Worm (Caenorhabditis elegans) whole organism, young adult: ENCODE measurements around the gene ttr-27.
A peak's percentile ranks its signal among the peaks of the same experiment; 100 is the strongest.

Experiments
- B0019.2 ChIP-seq: fragments of 200-800 bp; sonication (Bioruptor generic); conservative IDR thresholded peaks from 2 replicates; pipeline ENCODE4 v1.3.6; 2022; ENCODE audit warnings: missing genetic modification reagents, missing genetic modification characterization, missing compliant biosample characterization
- B0336.3 ChIP-seq: fragments of 200-800 bp; sonication (Bioruptor generic); IDR thresholded peaks from 2 replicates; pipeline ENCODE4 v1.3.6; 2022; ENCODE audit warnings: missing genetic modification characterization, missing compliant biosample characterization
- F22D6.2 ChIP-seq: sonication (generic microtip); optimal IDR thresholded peaks from 2 replicates; lab custom pipeline; 2016; ENCODE audit warnings: mild to moderate bottlenecking, missing genetic modification characterization, missing compliant biosample characterization
- F23B12.7 ChIP-seq: sonication (generic microtip); optimal IDR thresholded peaks from 2 replicates; lab custom pipeline; 2017; ENCODE audit warnings: missing genetic modification characterization, mild to moderate bottlenecking, missing compliant biosample characterization, antibody characterized with exemption, moderate library complexity; ENCODE audit not compliant: insufficient read depth
- F57A8.1 ChIP-seq: fragments of 200-800 bp; sonication (Bioruptor generic); optimal IDR thresholded peaks from 2 replicates; lab custom pipeline; 2018; ENCODE audit warnings: mild to moderate bottlenecking, missing genetic modification characterization, moderate library complexity, missing compliant biosample characterization
- K12H6.12 ChIP-seq: fragments of 200-800 bp; sonication (Bioruptor generic); optimal IDR thresholded peaks from 2 replicates; lab custom pipeline; 2018; ENCODE audit warnings: mild to moderate bottlenecking, missing genetic modification characterization, missing compliant biosample characterization
- T26A5.8 ChIP-seq: sonication (generic microtip); optimal IDR thresholded peaks from 2 replicates; lab custom pipeline; 2016; ENCODE audit warnings: missing genetic modification characterization, missing compliant biosample characterization
- Y53F4B.3 ChIP-seq: fragments of 200-800 bp; sonication (Bioruptor generic); IDR thresholded peaks from 2 replicates; pipeline ENCODE4 v1.3.6; 2022; ENCODE audit warnings: missing genetic modification reagents, missing genetic modification characterization, missing compliant biosample characterization
- Y53G8AR.9 ChIP-seq: fragments of 200-800 bp; sonication (Bioruptor generic); conservative IDR thresholded peaks from 2 replicates; pipeline ENCODE4 v1.3.6; 2022; ENCODE audit warnings: missing genetic modification reagents, missing genetic modification characterization, missing compliant biosample characterization
- Y67H2A.10 ChIP-seq: fragments of 200-800 bp; sonication (Bioruptor generic); conservative IDR thresholded peaks from 2 replicates; pipeline ENCODE4 v1.3.6; 2022; ENCODE audit warnings: missing genetic modification reagents, missing genetic modification characterization, missing compliant biosample characterization
- Y79H2A.3 ChIP-seq: fragments of 200-800 bp; sonication (Bioruptor generic); conservative IDR thresholded peaks from 2 replicates; pipeline ENCODE4 v1.3.6; 2022; ENCODE audit warnings: missing genetic modification reagents, missing genetic modification characterization, missing compliant biosample characterization
- athp-1 ChIP-seq: sonication (generic microtip); optimal IDR thresholded peaks from 2 replicates; lab custom pipeline; 2017; ENCODE audit warnings: mild to moderate bottlenecking, missing genetic modification characterization, missing compliant biosample characterization
- attf-3 ChIP-seq: fragments of 200-800 bp; sonication (Bioruptor generic); conservative IDR thresholded peaks from 2 replicates; pipeline ENCODE4 v1.3.6; 2022; ENCODE audit warnings: missing genetic modification reagents, missing genetic modification characterization, missing compliant biosample characterization
- attf-5 ChIP-seq: fragments of 200-800 bp; sonication (Bioruptor generic); optimal IDR thresholded peaks from 2 replicates; lab custom pipeline; 2018; ENCODE audit warnings: mild to moderate bottlenecking, missing genetic modification characterization, missing compliant biosample characterization
- attf-6 ChIP-seq: fragments of 200-800 bp; sonication (Bioruptor generic); IDR thresholded peaks from 2 replicates; pipeline ENCODE4 v1.3.6; 2022; ENCODE audit warnings: missing genetic modification reagents, missing genetic modification characterization, missing compliant biosample characterization
- cebp-1 ChIP-seq, 2 experiments: fragments of 200-800 bp in 1 of 2; sonication (Bioruptor generic) in 1 of 2; sonication (generic microtip) in 1 of 2; IDR thresholded peaks in 1 of 2; optimal IDR thresholded peaks in 1 of 2; 2 replicates each; pipeline versions ENCODE4 v1.3.6 to Lab custom; 2017 to 2022; ENCODE audit warnings: missing compliant biosample characterization in 2 of 2, missing genetic modification characterization in 2 of 2, mild to moderate bottlenecking in 1 of 2, missing genetic modification reagents in 1 of 2, moderate library complexity in 1 of 2
- ceh-58 ChIP-seq: fragments of 200-800 bp; sonication (Bioruptor generic); IDR thresholded peaks from 2 replicates; pipeline ENCODE4 v1.3.6; 2022; ENCODE audit warnings: missing genetic modification characterization, missing compliant biosample characterization
- dox-1 ChIP-seq: fragments of 200-800 bp; sonication (Bioruptor generic); IDR thresholded peaks from 2 replicates; pipeline ENCODE4 v1.3.6; 2022; ENCODE audit warnings: missing genetic modification reagents, missing genetic modification characterization, missing compliant biosample characterization
- dpff-1 ChIP-seq: sonication (generic microtip); optimal IDR thresholded peaks from 2 replicates; lab custom pipeline; 2017; ENCODE audit warnings: mild to moderate bottlenecking, missing genetic modification characterization, missing compliant biosample characterization
- dpl-1 ChIP-seq: fragments of 150-350 bp; optimal IDR thresholded peaks from 2 replicates; lab custom pipeline; 2014; ENCODE audit warnings: missing biosample characterization, missing genetic modification reagents, missing genetic modification characterization
- efl-1 ChIP-seq: fragments of 150-350 bp; optimal IDR thresholded peaks from 2 replicates; lab custom pipeline; 2014; ENCODE audit warnings: missing biosample characterization, missing genetic modification reagents, missing genetic modification characterization
- hmg-1.2 ChIP-seq: fragments of 200-800 bp; sonication (Bioruptor generic); IDR thresholded peaks from 2 replicates; pipeline ENCODE4 v1.3.6; 2022; ENCODE audit warnings: missing genetic modification reagents, missing genetic modification characterization, missing compliant biosample characterization
- hrde-1 ChIP-seq: sonication (generic microtip); optimal IDR thresholded peaks from 2 replicates; lab custom pipeline; 2016; ENCODE audit warnings: missing genetic modification characterization, mild to moderate bottlenecking, missing compliant biosample characterization, moderate library complexity, missing genotype, missing genetic modification reagents, borderline replicate concordance
- hsf-1 ChIP-seq: fragments of 200-800 bp; sonication (Bioruptor generic); IDR thresholded peaks from 2 replicates; pipeline ENCODE4 v1.3.6; 2022; ENCODE audit warnings: missing genetic modification reagents, missing genetic modification characterization, missing compliant biosample characterization
- let-526 ChIP-seq: fragments of 200-800 bp; sonication (Bioruptor generic); IDR thresholded peaks from 2 replicates; pipeline ENCODE4 v1.3.6; 2022; ENCODE audit warnings: missing genetic modification reagents, missing genetic modification characterization, missing compliant biosample characterization
- let-607 ChIP-seq, 2 experiments: fragments of 200-800 bp in 1 of 2; sonication (Bioruptor generic) in 1 of 2; sonication (generic microtip) in 1 of 2; optimal IDR thresholded peaks; 2 replicates each; lab custom pipeline; 2016 to 2018; ENCODE audit warnings: mild to moderate bottlenecking in 2 of 2, missing compliant biosample characterization in 2 of 2, missing genetic modification characterization in 2 of 2, moderate library complexity in 2 of 2, missing genotype in 1 of 2
- lin-26 ChIP-seq: fragments of 200-800 bp; sonication (Bioruptor generic); IDR thresholded peaks from 2 replicates; pipeline ENCODE4 v1.3.6; 2022; ENCODE audit warnings: missing genetic modification reagents, missing genetic modification characterization, missing compliant biosample characterization
- mcd-1 ChIP-seq: fragments of 200-800 bp; sonication (Bioruptor generic); IDR thresholded peaks from 2 replicates; pipeline ENCODE4 v1.3.6; 2022; ENCODE audit warnings: missing genetic modification reagents, missing genetic modification characterization, missing compliant biosample characterization
- nfya-2 ChIP-seq: fragments of 200-800 bp; sonication (Bioruptor generic); IDR thresholded peaks from 2 replicates; pipeline ENCODE4 v1.3.6; 2022; ENCODE audit warnings: missing genetic modification reagents, missing genetic modification characterization, missing compliant biosample characterization
- nfyb-1 ChIP-seq: fragments of 200-800 bp; sonication (Bioruptor generic); IDR thresholded peaks from 2 replicates; pipeline ENCODE4 v1.3.6; 2022; ENCODE audit warnings: missing genetic modification reagents, missing genetic modification characterization, missing compliant biosample characterization
- nhr-120 ChIP-seq: fragments of 200-800 bp; sonication (Bioruptor generic); IDR thresholded peaks from 2 replicates; pipeline ENCODE4 v1.3.6; 2022; ENCODE audit warnings: missing genetic modification characterization, missing compliant biosample characterization
- nhr-179 ChIP-seq: sonication (generic microtip); optimal IDR thresholded peaks from 2 replicates; lab custom pipeline; 2016; ENCODE audit warnings: mild to moderate bottlenecking, missing genetic modification characterization, missing compliant biosample characterization
- nhr-27 ChIP-seq: fragments of 200-800 bp; sonication (Bioruptor generic); optimal IDR thresholded peaks from 2 replicates; lab custom pipeline; 2018; ENCODE audit warnings: mild to moderate bottlenecking, missing genetic modification characterization, moderate library complexity, missing compliant biosample characterization
- pha-4 ChIP-seq: fragments of 150-350 bp; sonication (generic microtip); optimal IDR thresholded peaks from 2 replicates; lab custom pipeline; 2014; ENCODE audit warnings: missing biosample characterization, missing genetic modification reagents, missing genetic modification characterization
- rec-8 ChIP-seq, 2 experiments: sonication (generic microtip); optimal IDR thresholded peaks; 2 replicates each; lab custom pipeline; 2016; ENCODE audit warnings: mild to moderate bottlenecking in 2 of 2, missing genetic modification characterization in 2 of 2, missing genetic modification reagents in 2 of 2, missing genotype in 2 of 2, missing biosample characterization in 1 of 2, missing compliant biosample characterization in 1 of 2, moderate library complexity in 1 of 2
- snpc-1.3 ChIP-seq: sonication (generic microtip); optimal IDR thresholded peaks from 2 replicates; lab custom pipeline; 2017; ENCODE audit warnings: missing genetic modification characterization, mild to moderate bottlenecking, missing compliant biosample characterization, antibody characterized with exemption, moderate library complexity, missing genotype, missing genetic modification reagents; ENCODE audit not compliant: insufficient read depth
- snpc-4 ChIP-seq, 5 experiments: fragments of 150-350 bp in 1 of 5; sonication (generic microtip) in 4 of 5; optimal IDR thresholded peaks; 2 replicates each; lab custom pipeline; 2014 to 2018; ENCODE audit warnings: missing genetic modification characterization in 5 of 5, missing biosample characterization in 3 of 5, antibody characterized with exemption in 2 of 5, mild to moderate bottlenecking in 2 of 5, missing compliant biosample characterization in 2 of 5, missing genotype in 2 of 5, moderate library complexity in 2 of 5, missing genetic modification reagents in 1 of 5
- tbp1 ChIP-seq: fragments of 200-800 bp; sonication (Bioruptor generic); optimal IDR thresholded peaks from 2 replicates; lab custom pipeline; 2018; ENCODE audit warnings: mild to moderate bottlenecking, missing genetic modification characterization, missing compliant biosample characterization
- tbx-9 ChIP-seq: sonication (generic microtip); optimal IDR thresholded peaks from 2 replicates; lab custom pipeline; 2016; ENCODE audit warnings: borderline replicate concordance, missing genetic modification characterization, inconsistent platforms, missing compliant biosample characterization
- xnd-1 ChIP-seq: sonication (generic microtip); optimal IDR thresholded peaks from 2 replicates; lab custom pipeline; 2016; ENCODE audit warnings: missing genotype, missing genetic modification reagents, missing genetic modification characterization, missing compliant biosample characterization
- ztf-26 ChIP-seq: sonication (generic microtip); optimal IDR thresholded peaks from 2 replicates; lab custom pipeline; 2017; ENCODE audit warnings: missing genetic modification characterization, missing compliant biosample characterization
- ztf-3 ChIP-seq: fragments of 200-800 bp; sonication (Bioruptor generic); optimal IDR thresholded peaks from 2 replicates; lab custom pipeline; 2018; ENCODE audit warnings: mild to moderate bottlenecking, missing genetic modification characterization, missing compliant biosample characterization

Gene ttr-27

DNA sequence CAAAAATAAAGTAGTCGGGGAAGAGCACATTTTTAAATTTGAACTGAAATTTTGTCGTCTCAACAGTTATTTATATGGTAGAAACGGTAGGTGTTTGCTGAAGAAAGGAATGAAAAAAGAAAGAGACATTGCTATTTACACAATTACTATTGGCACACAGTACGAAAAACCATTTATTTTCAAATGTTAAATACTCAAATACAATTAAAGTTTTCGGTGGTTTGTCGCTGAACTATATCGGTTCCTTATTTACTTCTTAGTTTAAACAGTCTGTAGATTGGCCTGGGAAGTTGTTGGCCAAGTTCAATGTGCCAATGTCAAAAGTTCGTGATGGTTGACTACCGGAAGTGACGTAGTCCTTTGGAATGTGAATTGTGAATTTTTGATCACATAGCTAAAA, at the start of gene ttr-27:
ttr-27 (minus strand) TSS at position 45 of the 400 bp plus-strand sequence.
- TF ChIP-seq let-526 (GFP tag; lab: Robert Waterston, UW) (no peak), efl-1 (GFP tag; lab: Kevin White, UChicago) (no peak), B0019.2 (GFP tag; lab: Robert Waterston, UW) (no peak), pha-4 (tag; lab: Kevin White, UChicago) (no peak), dpl-1 (no peak), hrde-1 (no peak), Y79H2A.3 (GFP tag; lab: Robert Waterston, UW) (no peak), Y53G8AR.9 (GFP tag; lab: Robert Waterston, UW) (no peak), cebp-1 (GFP tag; IDR thresholded peaks at IDR 0.05; lab: Robert Waterston, UW) (no peak), cebp-1 (tag; optimal IDR thresholded peaks at IDR 0.05; lab: Kevin White, UChicago) (no peak), hsf-1 (GFP tag; lab: Robert Waterston, UW) (no peak), K12H6.12 (tag; lab: Kevin White, UChicago) (no peak), B0336.3 (GFP tag; lab: Robert Waterston, UW) (no peak), T26A5.8 (tag; lab: Kevin White, UChicago) (no peak)

DNA sequence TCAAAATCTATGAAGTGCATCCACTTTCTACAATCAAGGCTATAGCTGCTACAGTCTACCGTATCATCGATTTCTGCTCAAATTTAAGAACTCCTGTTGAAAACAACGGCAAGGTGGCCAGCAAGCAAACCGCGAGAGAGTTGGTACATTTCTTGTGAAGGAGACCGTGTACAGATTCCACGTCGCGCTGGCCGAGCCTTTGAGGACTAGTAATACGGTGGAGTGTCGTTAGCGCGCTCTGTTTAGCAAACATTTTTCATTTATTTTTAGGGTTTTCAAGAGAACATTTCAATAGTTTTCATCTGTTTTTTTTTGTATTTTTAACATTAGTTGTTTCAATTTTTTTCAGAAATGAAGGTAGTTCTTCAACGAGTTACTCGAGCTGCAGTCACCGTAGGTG, 48.4 kb upstream of the ttr-27 start, which contains the start of gene pqn-68:
pqn-68 (plus strand) TSS at position 350 of the 400 bp plus-strand sequence.
- TF ChIP-seq attf-6 (GFP tag; lab: Robert Waterston, UW) (no peak), ztf-3 (GFP tag; lab: Kevin White, UChicago) (no peak), mcd-1 (0 out of 2 replicates have a peak, but pooled peaks have one; percentile 24), xnd-1 (tag; lab: Kevin White, UChicago) (no peak), nhr-179 (tag; lab: Kevin White, UChicago) (no peak), tbp1 (GFP tag; lab: Kevin White, UChicago) (no peak), athp-1 (tag; lab: Kevin White, UChicago) (no peak), F22D6.2 (tag; lab: Kevin White, UChicago) (no peak), lin-26 (GFP tag; lab: Robert Waterston, UW) (no peak), ztf-26 (no peak), F57A8.1 (GFP tag; lab: Kevin White, UChicago) (no peak), rec-8 (tag; optimal IDR thresholded peaks at IDR 0.05; lab: Kevin White, UChicago) (no peak), let-607 (tag; optimal IDR thresholded peaks at IDR 0.05; lab: Kevin White, UChicago) (peak; percentile 61 to 62), T26A5.8 (tag; lab: Kevin White, UChicago) (no peak), Y53F4B.3 (GFP tag; lab: Robert Waterston, UW) (no peak), nhr-27 (tag; lab: Kevin White, UChicago) (no peak), tbx-9 (no peak), nhr-120 (GFP tag; lab: Robert Waterston, UW) (no peak), nfyb-1 (GFP tag; lab: Robert Waterston, UW) (0 out of 2 replicates have a peak, but pooled peaks have one; percentile 22), attf-3 (GFP tag; lab: Robert Waterston, UW) (peak; percentile 91)
- TF ChIP-seq, all 124 proteins: peak for 4

DNA sequence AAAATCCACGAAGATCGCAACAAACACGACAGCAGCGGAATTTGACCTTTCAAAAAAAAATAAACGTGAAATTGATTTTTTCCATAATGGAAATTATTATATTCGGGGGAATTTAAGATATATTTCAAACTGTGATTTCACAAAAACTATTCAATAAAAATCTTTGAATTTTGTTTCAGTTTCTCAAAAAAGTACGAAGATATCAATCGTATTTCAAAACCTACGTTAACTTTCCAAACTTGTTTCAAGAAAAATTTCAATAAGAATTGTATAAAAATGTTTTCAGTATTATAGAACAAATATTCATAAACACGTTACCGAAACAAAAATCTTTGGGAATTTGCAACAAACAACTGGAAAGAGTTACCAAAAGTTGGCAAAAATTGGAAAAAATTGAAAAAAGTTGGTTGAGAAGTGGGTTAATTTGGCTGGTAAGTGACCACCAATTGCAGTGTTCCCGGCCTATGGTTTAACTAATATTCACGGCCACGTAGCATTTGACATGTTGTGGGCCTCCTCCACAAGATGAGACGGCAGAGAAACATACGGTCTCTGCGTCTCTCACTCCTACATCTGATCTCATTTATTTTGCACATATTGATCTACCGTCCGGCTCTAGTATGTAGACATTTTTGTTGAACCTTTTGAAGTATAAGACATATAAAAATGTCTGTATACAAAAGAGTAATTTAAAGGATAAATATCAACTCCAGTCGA, 47.1 kb upstream of the ttr-27 start, which contains the start of the genes T16G1.9 and T16G1.18:
T16G1.9 (minus strand) TSS at position 51 of the 717 bp plus-strand sequence.
T16G1.18 (plus strand) TSS at position 493 of the 717 bp plus-strand sequence.
- no peak for TF ChIP-seq dpff-1
- no peak for TF ChIP-seq nfya-2
- peak; percentile 68 for TF ChIP-seq attf-5 (GFP tag; lab: Kevin White, UChicago)
- TF ChIP-seq attf-3 (GFP tag; lab: Robert Waterston, UW) = peak; percentile 81
- TF ChIP-seq snpc-1.3 (tag; lab: Kevin White, UChicago) = no peak
- peak; percentile 37; the same call in 1 of the 2 replicates for TF ChIP-seq dox-1 (GFP tag; lab: Robert Waterston, UW)
- TF ChIP-seq lin-26 (GFP tag; lab: Robert Waterston, UW) = no peak
- TF ChIP-seq ceh-58 (GFP tag; lab: Robert Waterston, UW) = no peak
- TF ChIP-seq let-607 (tag; optimal IDR thresholded peaks at IDR 0.05; lab: Kevin White, UChicago) = peak; percentile 86 to 92
- TF ChIP-seq efl-1 (GFP tag; lab: Kevin White, UChicago) = peak; percentile 19
- peak; percentile 81; the same call in 1 of the 2 replicates for TF ChIP-seq hmg-1.2
- TF ChIP-seq snpc-4 (GFP tag; optimal IDR thresholded peaks at IDR 0.05; lab: Kevin White, UChicago) = no peak
- peak in 1 of 4 experiments; percentile 33 for TF ChIP-seq snpc-4 (tag; optimal IDR thresholded peaks at IDR 0.05; lab: Kevin White, UChicago)
- peak; percentile 35; the same call in 1 of the 2 replicates for TF ChIP-seq mcd-1
- no peak for TF ChIP-seq Y67H2A.10 (GFP tag; lab: Robert Waterston, UW)
- TF ChIP-seq F23B12.7 (tag; lab: Kevin White, UChicago) = no peak
